Fruit fly (Drosophila melanogaster): Measurements from ENCODE around the gene CG12983.

dm6 chr3L:20920495-20920894 is 46.1 kb downstream of the CG12983 start:
- TF ChIP-seq pan (optimal IDR thresholded peaks at IDR 0.05) (no peak), EcR (GFP tag; optimal IDR thresholded peaks at IDR 0.05) (no peak), CG8478 (optimal IDR thresholded peaks at IDR 0.05) (no peak), Dll (optimal IDR thresholded peaks at IDR 0.05) (no peak)

Data from whole organism.